Worm (Caenorhabditis elegans) whole organism, late embryonic: ENCODE results near the gene C09G9.3.

Source experiments
- C08G9.2 ChIP-seq: sonication (generic microtip); optimal IDR thresholded peaks from 2 replicates; lab custom pipeline; 2016; ENCODE audit warnings: mild to moderate bottlenecking, missing genetic modification characterization, moderate library complexity, missing compliant biosample characterization
- C38D4.7 ChIP-seq: fragments of 200-800 bp; sonication (Bioruptor generic); optimal IDR thresholded peaks from 2 replicates; lab custom pipeline; 2018; ENCODE audit warnings: mild to moderate bottlenecking, missing genetic modification characterization, moderate library complexity, missing compliant biosample characterization
- F13H6.1 ChIP-seq: sonication (generic microtip); optimal IDR thresholded peaks from 2 replicates; lab custom pipeline; 2016; ENCODE audit warnings: missing genetic modification characterization, missing compliant biosample characterization
- K09A11.1 ChIP-seq: sonication (generic microtip); optimal IDR thresholded peaks from 2 replicates; lab custom pipeline; 2017; ENCODE audit warnings: antibody characterized with exemption, mild to moderate bottlenecking, missing genetic modification characterization, missing compliant biosample characterization; ENCODE audit not compliant: insufficient read depth
- T23F11.4 ChIP-seq: fragments of 200-800 bp; sonication (Bioruptor generic); optimal IDR thresholded peaks from 2 replicates; lab custom pipeline; 2018; ENCODE audit warnings: mild to moderate bottlenecking, missing genetic modification characterization, missing compliant biosample characterization
- ceh-18 ChIP-seq: sonication (generic microtip); optimal IDR thresholded peaks from 2 replicates; lab custom pipeline; 2016; ENCODE audit warnings: missing genetic modification characterization, missing compliant biosample characterization
- ceh-22 ChIP-seq: sonication (generic microtip); optimal IDR thresholded peaks from 2 replicates; lab custom pipeline; 2017; ENCODE audit warnings: missing biosample characterization, missing genetic modification characterization
- ceh-30 ChIP-seq: fragments of 150-350 bp; optimal IDR thresholded peaks from 2 replicates; lab custom pipeline; 2014; ENCODE audit warnings: missing biosample characterization, missing genetic modification characterization
- ceh-31 ChIP-seq: sonication (generic microtip); optimal IDR thresholded peaks from 2 replicates; lab custom pipeline; 2016; ENCODE audit warnings: missing genetic modification characterization, missing compliant biosample characterization
- ceh-34 ChIP-seq: sonication (generic microtip); optimal IDR thresholded peaks from 2 replicates; lab custom pipeline; 2016; ENCODE audit warnings: mild to moderate bottlenecking, missing genetic modification characterization, missing compliant biosample characterization
- ceh-48 ChIP-seq: sonication (generic microtip); optimal IDR thresholded peaks from 2 replicates; lab custom pipeline; 2016; ENCODE audit warnings: missing genetic modification characterization, inconsistent platforms, missing compliant biosample characterization
- ceh-6 ChIP-seq: fragments of 200-800 bp; sonication (Bioruptor generic); optimal IDR thresholded peaks from 2 replicates; lab custom pipeline; 2018; ENCODE audit warnings: mild to moderate bottlenecking, missing genetic modification characterization, missing compliant biosample characterization
- ceh-9 ChIP-seq: sonication (generic microtip); optimal IDR thresholded peaks from 2 replicates; lab custom pipeline; 2016; ENCODE audit warnings: mild to moderate bottlenecking, missing genetic modification characterization, inconsistent platforms, missing compliant biosample characterization
- che-1 ChIP-seq: sonication (generic microtip); optimal IDR thresholded peaks from 2 replicates; lab custom pipeline; 2016; ENCODE audit warnings: mild to moderate bottlenecking, missing genetic modification characterization, missing compliant biosample characterization
- elt-4 ChIP-seq: sonication (generic microtip); optimal IDR thresholded peaks from 2 replicates; lab custom pipeline; 2016; ENCODE audit warnings: missing genetic modification characterization, missing compliant biosample characterization
- eyg-1 ChIP-seq: sonication (generic microtip); optimal IDR thresholded peaks from 2 replicates; lab custom pipeline; 2016; ENCODE audit warnings: missing genotype, missing genetic modification characterization, missing compliant biosample characterization
- gmeb-2 ChIP-seq: sonication (generic microtip); optimal IDR thresholded peaks from 2 replicates; lab custom pipeline; 2016; ENCODE audit warnings: missing genetic modification characterization, inconsistent platforms, missing compliant biosample characterization
- hlh-13 ChIP-seq: fragments of 200-800 bp; sonication (Bioruptor generic); optimal IDR thresholded peaks from 2 replicates; lab custom pipeline; 2018; ENCODE audit warnings: mild to moderate bottlenecking, missing genetic modification characterization, missing compliant biosample characterization
- hlh-15 ChIP-seq: sonication (generic microtip); optimal IDR thresholded peaks from 2 replicates; lab custom pipeline; 2016; ENCODE audit warnings: missing genetic modification characterization, missing compliant biosample characterization
- hlh-30 ChIP-seq: sonication (generic microtip); optimal IDR thresholded peaks from 2 replicates; lab custom pipeline; 2017; ENCODE audit warnings: antibody characterized with exemption, missing genetic modification characterization, missing compliant biosample characterization; ENCODE audit not compliant: insufficient read depth
- hlh-6 ChIP-seq: sonication (generic microtip); optimal IDR thresholded peaks from 2 replicates; lab custom pipeline; 2016; ENCODE audit warnings: missing genotype, missing genetic modification characterization, missing compliant biosample characterization
- hlh-8 ChIP-seq: sonication (generic microtip); optimal IDR thresholded peaks from 2 replicates; lab custom pipeline; 2016; ENCODE audit warnings: missing genotype, missing genetic modification characterization, missing compliant biosample characterization
- nfya-1 ChIP-seq: sonication (generic microtip); optimal IDR thresholded peaks from 2 replicates; lab custom pipeline; 2017; ENCODE audit warnings: missing genetic modification characterization, mild to moderate bottlenecking, missing compliant biosample characterization, antibody characterized with exemption, moderate library complexity
- nhr-11 ChIP-seq: fragments of 150-350 bp; optimal IDR thresholded peaks from 2 replicates; lab custom pipeline; 2014; ENCODE audit warnings: missing biosample characterization, missing genetic modification characterization
- nhr-232 ChIP-seq: sonication (generic microtip); optimal IDR thresholded peaks from 2 replicates; lab custom pipeline; 2016; ENCODE audit warnings: missing genetic modification characterization, missing compliant biosample characterization
- pag-3 ChIP-seq: sonication (generic microtip); optimal IDR thresholded peaks from 2 replicates; lab custom pipeline; 2016; ENCODE audit warnings: missing compliant biosample characterization, missing genetic modification characterization, borderline replicate concordance
- pat-9 ChIP-seq: fragments of 200-800 bp; sonication (Bioruptor generic); optimal IDR thresholded peaks from 2 replicates; lab custom pipeline; 2018; ENCODE audit warnings: mild to moderate bottlenecking, missing genetic modification characterization, moderate library complexity, missing compliant biosample characterization
- pax-1 ChIP-seq: fragments of 150-350 bp; optimal IDR thresholded peaks from 2 replicates; lab custom pipeline; 2014; ENCODE audit warnings: missing biosample characterization, missing genetic modification characterization
- pqm-1 ChIP-seq: sonication (generic microtip); optimal IDR thresholded peaks from 2 replicates; lab custom pipeline; 2016; ENCODE audit warnings: missing genetic modification characterization, missing compliant biosample characterization
- ref-2 ChIP-seq: sonication (generic microtip); optimal IDR thresholded peaks from 2 replicates; lab custom pipeline; 2016; ENCODE audit warnings: missing genetic modification characterization, missing compliant biosample characterization
- sox-2 ChIP-seq: fragments of 200-800 bp; sonication (Bioruptor generic); IDR thresholded peaks from 2 replicates; pipeline ENCODE4 v1.3.6; 2022; ENCODE audit warnings: missing genetic modification reagents, missing genetic modification characterization, missing compliant biosample characterization
- syd-9 ChIP-seq: sonication (generic microtip); optimal IDR thresholded peaks from 2 replicates; lab custom pipeline; 2016; ENCODE audit warnings: mild to moderate bottlenecking, missing genetic modification characterization, moderate library complexity, missing compliant biosample characterization
- tbx-7 ChIP-seq: sonication (generic microtip); optimal IDR thresholded peaks from 2 replicates; lab custom pipeline; 2016; ENCODE audit warnings: missing genotype, missing genetic modification characterization, missing compliant biosample characterization
- unc-42 ChIP-seq: sonication (generic microtip); optimal IDR thresholded peaks from 2 replicates; lab custom pipeline; 2016; ENCODE audit warnings: missing genotype, missing genetic modification characterization, missing compliant biosample characterization
- unc-55 ChIP-seq: sonication (generic microtip); optimal IDR thresholded peaks from 2 replicates; lab custom pipeline; 2017; ENCODE audit warnings: missing biosample characterization, missing genetic modification reagents, missing genetic modification characterization
- unc-86 ChIP-seq: sonication (generic microtip); optimal IDR thresholded peaks from 2 replicates; lab custom pipeline; 2016; ENCODE audit warnings: missing genetic modification characterization, missing compliant biosample characterization
- zip-5 ChIP-seq: sonication (generic microtip); optimal IDR thresholded peaks from 2 replicates; lab custom pipeline; 2016; ENCODE audit warnings: missing genetic modification characterization, missing compliant biosample characterization

C09G9.3 gene

DNA sequence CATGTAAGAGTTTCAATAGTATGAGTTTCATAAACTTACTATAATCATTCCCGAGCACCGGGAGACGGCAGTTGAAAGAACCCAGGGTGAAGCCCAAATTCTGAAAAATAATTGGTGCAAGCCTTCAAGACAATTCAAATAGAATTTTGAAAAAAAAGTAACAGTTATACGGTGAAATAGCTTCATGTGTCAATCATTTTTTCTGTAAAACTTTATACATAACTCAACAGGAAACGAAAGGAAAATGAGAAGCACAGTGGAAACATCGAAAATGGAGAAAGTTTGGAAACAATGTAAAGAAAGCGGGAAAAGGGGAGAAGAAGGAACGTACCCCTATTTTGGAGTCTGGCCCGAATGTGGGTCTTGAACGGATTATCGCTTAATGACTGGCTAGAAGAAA, at the start of gene C09G9.3:
TSS of gene C09G9.3 (minus strand) at position 101 of the 400 bp plus-strand sequence.
- TF ChIP-seq zip-5 (tag; lab: Kevin White, UChicago) (no peak), nhr-232 (tag; lab: Kevin White, UChicago) (no peak), ceh-34 (no peak), unc-86 (tag; lab: Kevin White, UChicago) (no peak), T23F11.4 (GFP tag; lab: Kevin White, UChicago) (no peak), hlh-8 (tag; lab: Kevin White, UChicago) (no peak), unc-55 (no peak)

DNA sequence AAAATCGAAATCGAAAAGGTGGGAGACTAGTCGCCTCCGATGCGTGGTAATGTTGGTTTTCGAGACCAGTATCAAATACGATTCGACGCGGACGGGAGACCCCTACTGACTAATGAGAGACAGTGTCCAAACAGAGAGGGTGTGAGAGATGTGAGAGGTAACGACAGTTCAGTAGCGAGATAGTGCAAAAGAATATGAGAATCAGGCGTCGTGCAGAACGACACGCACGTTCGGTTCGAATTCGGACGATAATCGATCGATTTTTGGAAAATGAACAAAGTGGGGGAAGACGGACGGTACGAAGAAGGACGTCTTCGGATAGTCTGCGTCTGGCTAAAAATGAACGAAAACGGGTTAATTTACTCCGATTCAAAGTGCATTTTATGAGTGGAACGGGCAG, 49.1 kb upstream of the C09G9.3 start, which contains the start of gene D1046.16:
TSS of gene D1046.16 (plus strand) at position 195 of the 400 bp plus-strand sequence.
- TF ChIP-seq ref-2 (peak; percentile 31), ceh-31 (tag; lab: Kevin White, UChicago) (peak; percentile 20), hlh-6 (tag; lab: Kevin White, UChicago) (no peak), C38D4.7 (no peak)
- TF ChIP-seq, all 69 proteins: peak for 2

DNA sequence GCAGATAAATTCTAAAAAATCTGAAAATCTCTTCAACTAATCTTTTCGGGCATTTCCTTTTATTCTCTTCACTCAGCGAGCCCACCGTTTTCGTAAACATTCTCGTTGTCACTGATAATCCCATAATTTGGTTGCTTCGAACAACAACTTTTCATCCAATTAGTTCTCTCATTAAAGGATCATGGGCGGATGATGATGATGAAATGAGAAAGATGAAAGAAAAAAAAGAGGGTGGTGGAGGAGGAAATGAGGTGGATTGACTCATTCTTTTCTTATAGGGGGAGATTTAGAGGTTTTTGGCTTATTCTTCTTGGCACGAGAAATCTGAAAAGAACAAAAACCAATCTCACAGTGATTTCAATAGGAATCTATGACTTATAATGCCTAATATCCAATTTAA, 48.3 kb upstream of the C09G9.3 start:
- TF ChIP-seq hlh-30 (no peak), tbx-7 (tag; lab: Kevin White, UChicago) (no peak), unc-42 (tag; lab: Kevin White, UChicago) (peak; percentile 4), ceh-18 (tag; lab: Kevin White, UChicago) (no peak), pag-3 (tag; lab: Kevin White, UChicago) (no peak)

ce11 chrIV:8920284-8920806, 47.5 kb upstream of the C09G9.3 start:
- TF ChIP-seq unc-42 (tag; lab: Kevin White, UChicago): peak; percentile 75
- peak; percentile 45 for TF ChIP-seq nfya-1 (tag; lab: Kevin White, UChicago)
- TF ChIP-seq ceh-30 (tag; lab: Kevin White, UChicago): no peak
- TF ChIP-seq ceh-22: no peak
- no peak for TF ChIP-seq sox-2
- TF ChIP-seq hlh-8 (tag; lab: Kevin White, UChicago): no peak
- peak; percentile 20 for TF ChIP-seq ceh-18 (tag; lab: Kevin White, UChicago)
- TF ChIP-seq gmeb-2 (tag; lab: Kevin White, UChicago): no peak

ce11 chrIV:8918790-8919189, 45.9 kb upstream of the C09G9.3 start, which contains the start of gene rap-1:
rap-1 (minus strand) TSS chrIV:8918890.
- TF ChIP-seq ceh-6 (GFP tag; lab: Kevin White, UChicago): no peak
- TF ChIP-seq eyg-1 (tag; lab: Kevin White, UChicago): no peak
- no peak for TF ChIP-seq pax-1 (tag; lab: Kevin White, UChicago)
- no peak for TF ChIP-seq elt-4 (tag; lab: Kevin White, UChicago)
- no peak for TF ChIP-seq hlh-8 (tag; lab: Kevin White, UChicago)

ce11 chrIV:8916010-8916409, 43.2 kb upstream of the C09G9.3 start, which contains the start of gene C27B7.9:
C27B7.9 (minus strand) TSS chrIV:8916110.
- TF ChIP-seq syd-9 (tag; lab: Kevin White, UChicago) (no peak), che-1 (tag; lab: Kevin White, UChicago) (no peak)

DNA sequence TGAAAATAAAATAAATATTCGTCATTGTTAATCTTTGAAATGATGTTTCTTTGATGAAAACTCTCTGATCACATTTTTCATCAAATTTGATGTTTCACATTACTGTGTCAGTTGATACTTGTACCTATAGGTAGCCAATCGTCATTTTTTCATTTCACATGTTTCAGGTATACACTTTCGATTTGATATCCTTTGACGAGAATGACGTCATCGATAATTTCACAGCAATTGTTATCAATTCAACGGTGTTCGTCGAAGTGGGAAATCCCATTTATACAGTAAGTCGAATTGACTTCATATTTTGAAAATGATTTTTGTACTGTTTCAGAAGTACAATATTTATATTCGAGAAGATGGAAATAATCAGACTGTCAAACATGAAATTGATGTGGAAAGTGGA, 41.3 kb upstream of the C09G9.3 start:
- no peak for TF ChIP-seq F13H6.1
- TF ChIP-seq nhr-11 (tag; lab: Kevin White, UChicago): no peak
- TF ChIP-seq ceh-48 (tag; lab: Kevin White, UChicago): no peak
- no peak for TF ChIP-seq hlh-13 (GFP tag; lab: Kevin White, UChicago)
- TF ChIP-seq C08G9.2: no peak
- TF ChIP-seq K09A11.1 (tag; lab: Kevin White, UChicago): no peak
- no peak for TF ChIP-seq pax-1 (tag; lab: Kevin White, UChicago)
- TF ChIP-seq ceh-18 (tag; lab: Kevin White, UChicago): no peak
- no peak for TF ChIP-seq pqm-1 (tag; lab: Kevin White, UChicago)
- no peak for TF ChIP-seq ceh-9 (tag; lab: Kevin White, UChicago)
- no peak for TF ChIP-seq hlh-15
- TF ChIP-seq ceh-34: no peak
- no peak for TF ChIP-seq unc-42 (tag; lab: Kevin White, UChicago)
- no peak for TF ChIP-seq ref-2
- TF ChIP-seq pat-9 (tag; lab: Kevin White, UChicago): no peak
- TF ChIP-seq, all 69 proteins: peak for 0
